Worm (Caenorhabditis elegans): ENCODE results near the gene col-12.

The col-12 gene

ce11 chrV:10441135-10442024, 16.4 kb upstream of the col-12 start, which contains the start of gene pap-1:
pap-1 (plus strand) TSS chrV:10441974.
- TF ChIP-seq T22C8.4 (GFP tag; IDR thresholded peaks at IDR 0.05) (peak; percentile 73), med-1 (GFP tag; optimal IDR thresholded peaks at IDR 0.05; ENCODE audit: insufficient read depth) (no peak)

- TF ChIP-seq ztf-29 (GFP tag; IDR thresholded peaks at IDR 0.05) (no peak), med-1 (GFP tag; optimal IDR thresholded peaks at IDR 0.05; ENCODE audit: insufficient read depth) (no peak), klf-2 (GFP tag; conservative IDR thresholded peaks at IDR 0.05) (no peak), cog-1 (tag; optimal IDR thresholded peaks at IDR 0.05) (no peak), flt-1 (GFP tag; IDR thresholded peaks at IDR 0.05) (no peak), T22C8.4 (GFP tag; IDR thresholded peaks at IDR 0.05) (no peak), tab-1 (GFP tag; IDR thresholded peaks at IDR 0.05) (no peak), ztf-23 (GFP tag; IDR thresholded peaks at IDR 0.05) (no peak), ref-1 (GFP tag; conservative IDR thresholded peaks at IDR 0.05) (no peak)
Measured at ce11 chrV:10440723-10441122, 15.7 kb upstream of the col-12 start, which contains the start of gene snf-10. snf-10 (minus strand) TSS chrV:10440823.

ce11 chrV:10436612-10437011, 11.6 kb upstream of the col-12 start, which contains the start of gene set-22:
set-22 (plus strand) TSS chrV:10436912.
- TF ChIP-seq med-1 (GFP tag; optimal IDR thresholded peaks at IDR 0.05; ENCODE audit: insufficient read depth) (no peak), ref-1 (GFP tag; conservative IDR thresholded peaks at IDR 0.05) (no peak), tab-1 (GFP tag; IDR thresholded peaks at IDR 0.05) (no peak), klf-2 (GFP tag; conservative IDR thresholded peaks at IDR 0.05) (no peak), cog-1 (tag; optimal IDR thresholded peaks at IDR 0.05) (no peak), flt-1 (GFP tag; IDR thresholded peaks at IDR 0.05) (no peak)

ce11 chrV:10435198-10435597, 10.2 kb upstream of the col-12 start:
- TF ChIP-seq ztf-23 (GFP tag; IDR thresholded peaks at IDR 0.05) (no peak), flt-1 (GFP tag; IDR thresholded peaks at IDR 0.05) (no peak), tab-1 (GFP tag; IDR thresholded peaks at IDR 0.05) (no peak), T22C8.4 (GFP tag; IDR thresholded peaks at IDR 0.05) (no peak), cog-1 (tag; optimal IDR thresholded peaks at IDR 0.05) (no peak), ztf-29 (GFP tag; IDR thresholded peaks at IDR 0.05) (no peak), med-1 (GFP tag; optimal IDR thresholded peaks at IDR 0.05; ENCODE audit: insufficient read depth) (no peak), klf-2 (GFP tag; conservative IDR thresholded peaks at IDR 0.05) (no peak), ref-1 (GFP tag; conservative IDR thresholded peaks at IDR 0.05) (no peak)

ce11 chrV:10433721-10434120, 8.7 kb upstream of the col-12 start, which contains the start of gene Y32F6A.4:
Y32F6A.4 (minus strand) TSS chrV:10434067.
- TF ChIP-seq ref-1 (GFP tag; conservative IDR thresholded peaks at IDR 0.05) (no peak), T22C8.4 (GFP tag; IDR thresholded peaks at IDR 0.05) (no peak), flt-1 (GFP tag; IDR thresholded peaks at IDR 0.05) (no peak)

- TF ChIP-seq klf-2 (GFP tag; conservative IDR thresholded peaks at IDR 0.05) (no peak), cog-1 (tag; optimal IDR thresholded peaks at IDR 0.05) (no peak), med-1 (GFP tag; optimal IDR thresholded peaks at IDR 0.05; ENCODE audit: insufficient read depth) (no peak), ref-1 (GFP tag; conservative IDR thresholded peaks at IDR 0.05) (no peak), ztf-29 (GFP tag; IDR thresholded peaks at IDR 0.05) (no peak), ztf-23 (GFP tag; IDR thresholded peaks at IDR 0.05) (no peak), T22C8.4 (GFP tag; IDR thresholded peaks at IDR 0.05) (no peak), flt-1 (GFP tag; IDR thresholded peaks at IDR 0.05) (no peak), tab-1 (GFP tag; IDR thresholded peaks at IDR 0.05) (no peak)
Measured at ce11 chrV:10432607-10433006, 7.6 kb upstream of the col-12 start.

- TF ChIP-seq ztf-23 (GFP tag; IDR thresholded peaks at IDR 0.05), result no peak
- TF ChIP-seq tab-1 (GFP tag; IDR thresholded peaks at IDR 0.05), result no peak
- TF ChIP-seq cog-1 (tag; optimal IDR thresholded peaks at IDR 0.05), result no peak
Measured at ce11 chrV:10428608-10429007, 3.6 kb upstream of the col-12 start, which contains the start of gene tag-314. tag-314 (minus strand) TSS chrV:10428708.

- no peak for TF ChIP-seq ref-1 (GFP tag; conservative IDR thresholded peaks at IDR 0.05)
- no peak for TF ChIP-seq flt-1 (GFP tag; IDR thresholded peaks at IDR 0.05)
- TF ChIP-seq tab-1 (GFP tag; IDR thresholded peaks at IDR 0.05), result no peak
- no peak for TF ChIP-seq T22C8.4 (GFP tag; IDR thresholded peaks at IDR 0.05)
- TF ChIP-seq med-1 (GFP tag; optimal IDR thresholded peaks at IDR 0.05; ENCODE audit: insufficient read depth), result no peak
- no peak for TF ChIP-seq cog-1 (tag; optimal IDR thresholded peaks at IDR 0.05)
- no peak for TF ChIP-seq ztf-23 (GFP tag; IDR thresholded peaks at IDR 0.05)
- TF ChIP-seq klf-2 (GFP tag; conservative IDR thresholded peaks at IDR 0.05), result no peak
- TF ChIP-seq ztf-29 (GFP tag; IDR thresholded peaks at IDR 0.05), result no peak
Measured at ce11 chrV:10426253-10426652, 1.3 kb upstream of the col-12 start, which contains the start of gene apc-10. apc-10 (minus strand) TSS chrV:10426353.

ce11 chrV:10423511-10423910, 1.5 kb downstream of the col-12 start:
- TF ChIP-seq tab-1 (GFP tag; IDR thresholded peaks at IDR 0.05) (no peak), med-1 (GFP tag; optimal IDR thresholded peaks at IDR 0.05; ENCODE audit: insufficient read depth) (no peak), cog-1 (tag; optimal IDR thresholded peaks at IDR 0.05) (no peak), ztf-29 (GFP tag; IDR thresholded peaks at IDR 0.05) (no peak), T22C8.4 (GFP tag; IDR thresholded peaks at IDR 0.05) (no peak), klf-2 (GFP tag; conservative IDR thresholded peaks at IDR 0.05) (no peak), flt-1 (GFP tag; IDR thresholded peaks at IDR 0.05) (no peak), ztf-23 (GFP tag; IDR thresholded peaks at IDR 0.05) (no peak), ref-1 (GFP tag; conservative IDR thresholded peaks at IDR 0.05) (no peak)

ce11 chrV:10421802-10422201, 3.2 kb downstream of the col-12 start, which contains the start of gene col-13:
col-13 (minus strand) TSS chrV:10421902.
- TF ChIP-seq med-1 (GFP tag; optimal IDR thresholded peaks at IDR 0.05; ENCODE audit: insufficient read depth) (no peak), klf-2 (GFP tag; conservative IDR thresholded peaks at IDR 0.05) (no peak), T22C8.4 (GFP tag; IDR thresholded peaks at IDR 0.05) (no peak), ztf-23 (GFP tag; IDR thresholded peaks at IDR 0.05) (no peak), ref-1 (GFP tag; conservative IDR thresholded peaks at IDR 0.05) (no peak), ztf-29 (GFP tag; IDR thresholded peaks at IDR 0.05) (no peak), cog-1 (tag; optimal IDR thresholded peaks at IDR 0.05) (no peak), tab-1 (GFP tag; IDR thresholded peaks at IDR 0.05) (no peak), flt-1 (GFP tag; IDR thresholded peaks at IDR 0.05) (no peak)
